Worm (Caenorhabditis elegans): ENCODE measurements around the gene C45G9.10.

C45G9.10 gene

ce11 chrIII:5094506-5094905 lies 32.8 kb upstream of the C45G9.10 start, which contains the start of gene F54D8.10:
TSS of gene F54D8.10 (plus strand) at chrIII:5094806.
- TF ChIP-seq ref-1 (GFP tag; conservative IDR thresholded peaks at IDR 0.05) (no peak), med-1 (GFP tag; optimal IDR thresholded peaks at IDR 0.05; ENCODE audit: insufficient read depth) (no peak), T22C8.4 (GFP tag; IDR thresholded peaks at IDR 0.05) (no peak), tab-1 (GFP tag; IDR thresholded peaks at IDR 0.05) (no peak), flt-1 (GFP tag; IDR thresholded peaks at IDR 0.05) (no peak), ztf-23 (GFP tag; IDR thresholded peaks at IDR 0.05) (no peak), klf-2 (GFP tag; conservative IDR thresholded peaks at IDR 0.05) (no peak), cog-1 (tag; optimal IDR thresholded peaks at IDR 0.05) (no peak), ztf-29 (GFP tag; IDR thresholded peaks at IDR 0.05) (no peak)

ce11 chrIII:5092345-5092744 lies 30.6 kb upstream of the C45G9.10 start:
- no peak for TF ChIP-seq ref-1 (GFP tag; conservative IDR thresholded peaks at IDR 0.05)
- TF ChIP-seq klf-2 (GFP tag; conservative IDR thresholded peaks at IDR 0.05), result no peak
- TF ChIP-seq cog-1 (tag; optimal IDR thresholded peaks at IDR 0.05), result no peak
- no peak for TF ChIP-seq flt-1 (GFP tag; IDR thresholded peaks at IDR 0.05)
- TF ChIP-seq T22C8.4 (GFP tag; IDR thresholded peaks at IDR 0.05), result no peak
- TF ChIP-seq ztf-29 (GFP tag; IDR thresholded peaks at IDR 0.05), result no peak
- TF ChIP-seq tab-1 (GFP tag; IDR thresholded peaks at IDR 0.05), result no peak
- no peak for TF ChIP-seq med-1 (GFP tag; optimal IDR thresholded peaks at IDR 0.05; ENCODE audit: insufficient read depth)
- no peak for TF ChIP-seq ztf-23 (GFP tag; IDR thresholded peaks at IDR 0.05)

ce11 chrIII:5089489-5089888 lies 27.8 kb upstream of the C45G9.10 start:
- TF ChIP-seq flt-1 (GFP tag; IDR thresholded peaks at IDR 0.05), result no peak
- no peak for TF ChIP-seq ref-1 (GFP tag; conservative IDR thresholded peaks at IDR 0.05)
- TF ChIP-seq ztf-29 (GFP tag; IDR thresholded peaks at IDR 0.05), result no peak
- TF ChIP-seq T22C8.4 (GFP tag; IDR thresholded peaks at IDR 0.05), result no peak
- TF ChIP-seq tab-1 (GFP tag; IDR thresholded peaks at IDR 0.05), result no peak
- TF ChIP-seq cog-1 (tag; optimal IDR thresholded peaks at IDR 0.05), result no peak

ce11 chrIII:5085529-5085928 lies 23.8 kb upstream of the C45G9.10 start, which contains the start of gene cah-1:
TSS of gene cah-1 (minus strand) at chrIII:5085629.
- no peak for TF ChIP-seq flt-1 (GFP tag; IDR thresholded peaks at IDR 0.05)
- no peak for TF ChIP-seq ztf-29 (GFP tag; IDR thresholded peaks at IDR 0.05)
- TF ChIP-seq ref-1 (GFP tag; conservative IDR thresholded peaks at IDR 0.05), result no peak
- TF ChIP-seq med-1 (GFP tag; optimal IDR thresholded peaks at IDR 0.05; ENCODE audit: insufficient read depth), result no peak
- TF ChIP-seq T22C8.4 (GFP tag; IDR thresholded peaks at IDR 0.05), result no peak
- TF ChIP-seq klf-2 (GFP tag; conservative IDR thresholded peaks at IDR 0.05), result no peak
- TF ChIP-seq tab-1 (GFP tag; IDR thresholded peaks at IDR 0.05), result no peak
- no peak for TF ChIP-seq cog-1 (tag; optimal IDR thresholded peaks at IDR 0.05)
- TF ChIP-seq ztf-23 (GFP tag; IDR thresholded peaks at IDR 0.05), result no peak

- TF ChIP-seq T22C8.4 (GFP tag; IDR thresholded peaks at IDR 0.05) (no peak), med-1 (GFP tag; optimal IDR thresholded peaks at IDR 0.05; ENCODE audit: insufficient read depth) (no peak), ref-1 (GFP tag; conservative IDR thresholded peaks at IDR 0.05) (no peak), ztf-29 (GFP tag; IDR thresholded peaks at IDR 0.05) (no peak), flt-1 (GFP tag; IDR thresholded peaks at IDR 0.05) (no peak), cog-1 (tag; optimal IDR thresholded peaks at IDR 0.05) (no peak), tab-1 (GFP tag; IDR thresholded peaks at IDR 0.05) (no peak), ztf-23 (GFP tag; IDR thresholded peaks at IDR 0.05) (no peak), klf-2 (GFP tag; conservative IDR thresholded peaks at IDR 0.05) (no peak)
Measured at ce11 chrIII:5083304-5083703, 21.6 kb upstream of the C45G9.10 start.

- TF ChIP-seq cog-1 (tag; optimal IDR thresholded peaks at IDR 0.05), result no peak
Measured at ce11 chrIII:5081573-5081823, 19.8 kb upstream of the C45G9.10 start, which contains the start of gene cox-6A. TSS of gene cox-6A (plus strand) at chrIII:5081724.

- TF ChIP-seq ztf-29 (GFP tag; IDR thresholded peaks at IDR 0.05) (peak; percentile 68), tab-1 (GFP tag; IDR thresholded peaks at IDR 0.05) (peak; percentile 85), T22C8.4 (GFP tag; IDR thresholded peaks at IDR 0.05) (peak; percentile 73), flt-1 (GFP tag; IDR thresholded peaks at IDR 0.05) (peak; percentile 90), med-1 (GFP tag; optimal IDR thresholded peaks at IDR 0.05; ENCODE audit: insufficient read depth) (peak; percentile 15), ref-1 (GFP tag; conservative IDR thresholded peaks at IDR 0.05) (peak; percentile 62), klf-2 (GFP tag; conservative IDR thresholded peaks at IDR 0.05) (peak; percentile 74), ztf-23 (GFP tag; IDR thresholded peaks at IDR 0.05) (peak; percentile 78), cog-1 (tag; optimal IDR thresholded peaks at IDR 0.05) (peak; percentile 79)
Measured at ce11 chrIII:5080700-5081572, 19.2 kb upstream of the C45G9.10 start.

ce11 chrIII:5078062-5078461 lies 16.4 kb upstream of the C45G9.10 start:
- TF ChIP-seq cog-1 (tag; optimal IDR thresholded peaks at IDR 0.05) (no peak), ztf-23 (GFP tag; IDR thresholded peaks at IDR 0.05) (no peak), ref-1 (GFP tag; conservative IDR thresholded peaks at IDR 0.05) (no peak), T22C8.4 (GFP tag; IDR thresholded peaks at IDR 0.05) (no peak), klf-2 (GFP tag; conservative IDR thresholded peaks at IDR 0.05) (no peak), tab-1 (GFP tag; IDR thresholded peaks at IDR 0.05) (no peak), med-1 (GFP tag; optimal IDR thresholded peaks at IDR 0.05; ENCODE audit: insufficient read depth) (no peak), ztf-29 (GFP tag; IDR thresholded peaks at IDR 0.05) (no peak), flt-1 (GFP tag; IDR thresholded peaks at IDR 0.05) (no peak)

- TF ChIP-seq tab-1 (GFP tag; IDR thresholded peaks at IDR 0.05), result no peak
- no peak for TF ChIP-seq med-1 (GFP tag; optimal IDR thresholded peaks at IDR 0.05; ENCODE audit: insufficient read depth)
- TF ChIP-seq ztf-29 (GFP tag; IDR thresholded peaks at IDR 0.05), result no peak
- no peak for TF ChIP-seq T22C8.4 (GFP tag; IDR thresholded peaks at IDR 0.05)
- no peak for TF ChIP-seq flt-1 (GFP tag; IDR thresholded peaks at IDR 0.05)
- TF ChIP-seq klf-2 (GFP tag; conservative IDR thresholded peaks at IDR 0.05), result no peak
- TF ChIP-seq cog-1 (tag; optimal IDR thresholded peaks at IDR 0.05), result no peak
- TF ChIP-seq ztf-23 (GFP tag; IDR thresholded peaks at IDR 0.05), result no peak
- TF ChIP-seq ref-1 (GFP tag; conservative IDR thresholded peaks at IDR 0.05), result no peak
Measured at ce11 chrIII:5077150-5077814, 15.6 kb upstream of the C45G9.10 start, which contains the start of gene alh-1. TSS of gene alh-1 (plus strand) at chrIII:5077764.

Measured in whole organism, midembryonic.